Fruit fly (Drosophila melanogaster): Measurements from ENCODE around the gene CG2694.

DNA sequence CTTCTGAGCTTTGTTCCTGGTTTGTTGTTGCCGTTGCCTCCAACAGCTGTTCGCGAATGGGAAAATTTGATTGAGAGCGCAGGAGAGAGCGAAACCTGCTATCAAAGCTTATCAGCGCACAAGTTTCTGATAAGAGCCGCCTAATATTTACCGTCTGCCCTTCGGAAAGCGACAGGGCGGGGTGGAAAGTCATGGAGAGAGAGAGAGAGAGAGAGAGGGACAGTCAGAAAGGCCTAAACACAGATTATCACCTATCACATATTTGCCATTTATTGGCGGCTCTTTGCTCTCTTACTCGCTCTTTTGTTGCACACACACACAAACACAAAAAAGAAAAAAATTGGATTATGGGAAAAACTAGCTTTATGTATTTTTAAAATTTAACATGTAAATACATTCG is 29.7 kb downstream of the CG2694 start:
- no peak for TF ChIP-seq svp (GFP tag)
- TF ChIP-seq Smox (GFP tag; optimal IDR thresholded peaks at IDR 0.05), result no peak
- no peak for TF ChIP-seq OdsH (GFP tag; optimal IDR thresholded peaks at IDR 0.05)
- no peak for TF ChIP-seq fkh (GFP tag; optimal IDR thresholded peaks at IDR 0.05)
- no peak for TF ChIP-seq Eip93F (GFP tag; optimal IDR thresholded peaks at IDR 0.05)
- no peak for TF ChIP-seq fd85E (GFP tag; optimal IDR thresholded peaks at IDR 0.05)
